Worm (Caenorhabditis elegans) whole organism, early embryonic: Measurements from ENCODE around the gene K08D8.12.

Experiments
- B0310.2 ChIP-seq: sonication (generic microtip); optimal IDR thresholded peaks from 2 replicates; lab custom pipeline; 2016; ENCODE audit warnings: mild to moderate bottlenecking, missing genetic modification characterization, missing compliant biosample characterization
- aly-1 ChIP-seq: sonication (generic microtip); optimal IDR thresholded peaks from 2 replicates; lab custom pipeline; 2016; ENCODE audit warnings: missing genetic modification characterization, missing compliant biosample characterization
- ama-1 ChIP-seq: fragments of 150-350 bp; optimal IDR thresholded peaks from 2 replicates; lab custom pipeline; 2014
- ceh-13 ChIP-seq: fragments of 200-800 bp; sonication (Bioruptor generic); optimal IDR thresholded peaks from 2 replicates; lab custom pipeline; 2018; ENCODE audit warnings: mild to moderate bottlenecking, missing genetic modification characterization, missing compliant biosample characterization
- ets-7 ChIP-seq: sonication (generic microtip); optimal IDR thresholded peaks from 2 replicates; lab custom pipeline; 2016; ENCODE audit warnings: missing genotype, missing genetic modification characterization, missing compliant biosample characterization
- flt-1 ChIP-seq: fragments of 200-800 bp; sonication (Bioruptor generic); IDR thresholded peaks from 2 replicates; pipeline ENCODE4 v1.3.6; 2022; ENCODE audit warnings: missing genetic modification characterization, missing compliant biosample characterization
- hmbx-1 ChIP-seq: sonication (generic microtip); optimal IDR thresholded peaks from 2 replicates; lab custom pipeline; 2016; ENCODE audit warnings: mild to moderate bottlenecking, missing genetic modification characterization, missing compliant biosample characterization
- hmg-4 ChIP-seq: fragments of 200-800 bp; sonication (Bioruptor generic); optimal IDR thresholded peaks from 2 replicates; lab custom pipeline; 2018; ENCODE audit warnings: mild to moderate bottlenecking, missing genetic modification characterization, missing compliant biosample characterization
- hnd-1 ChIP-seq: sonication (generic microtip); optimal IDR thresholded peaks from 2 replicates; lab custom pipeline; 2016; ENCODE audit warnings: missing genetic modification characterization, missing compliant biosample characterization
- pes-1 ChIP-seq: fragments of 200-800 bp; sonication (Bioruptor generic); IDR thresholded peaks from 2 replicates; pipeline ENCODE4 v1.3.6; 2022; ENCODE audit warnings: missing genetic modification reagents, missing genetic modification characterization, missing compliant biosample characterization
- scrt-1 ChIP-seq: fragments of 200-800 bp; sonication (Bioruptor generic); IDR thresholded peaks from 2 replicates; pipeline ENCODE4 v1.3.6; 2022; ENCODE audit warnings: missing genetic modification characterization, missing compliant biosample characterization
- tbx-11 ChIP-seq: fragments of 200-800 bp; sonication (Bioruptor generic); IDR thresholded peaks from 2 replicates; pipeline ENCODE4 v1.3.6; 2022; ENCODE audit warnings: missing genetic modification characterization, missing compliant biosample characterization
- tbx-37 ChIP-seq: fragments of 200-800 bp; sonication (Bioruptor generic); conservative IDR thresholded peaks from 2 replicates; pipeline ENCODE4 v1.3.6; 2022; ENCODE audit warnings: missing genetic modification reagents, missing genetic modification characterization, missing compliant biosample characterization
- tra-4 ChIP-seq: sonication (generic microtip); optimal IDR thresholded peaks from 2 replicates; lab custom pipeline; 2017; ENCODE audit warnings: missing genetic modification characterization, missing compliant biosample characterization

DNA sequence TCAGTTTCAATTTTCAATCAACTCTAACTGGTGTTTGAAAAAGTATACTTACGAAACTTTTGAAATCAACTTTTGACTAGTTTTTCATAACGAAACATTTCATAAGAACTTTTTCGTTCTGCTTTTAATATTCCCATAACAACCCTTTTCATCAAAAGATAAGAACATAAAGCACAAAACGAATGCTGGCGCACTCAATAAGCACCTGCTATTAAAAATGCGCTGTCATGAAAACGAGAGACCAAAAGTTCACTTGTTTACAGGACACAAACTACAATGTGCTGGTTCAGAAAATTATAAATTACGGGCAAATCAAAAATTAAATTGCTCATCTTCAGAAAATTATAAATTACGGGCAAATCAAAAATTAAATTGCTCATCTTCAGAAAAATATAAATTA is 2.2 kb upstream of the K08D8.12 start:
- no peak for TF ChIP-seq flt-1
- TF ChIP-seq ets-7 (tag; lab: Kevin White, UChicago): no peak
- no peak for TF ChIP-seq pes-1
- TF ChIP-seq ama-1 (lab: Kevin White, UChicago): no peak
- TF ChIP-seq hmbx-1 (tag; lab: Kevin White, UChicago): no peak
- TF ChIP-seq ceh-13 (GFP tag; lab: Kevin White, UChicago): no peak
- no peak for TF ChIP-seq aly-1 (tag; lab: Kevin White, UChicago)
- no peak for TF ChIP-seq scrt-1 (GFP tag; lab: Robert Waterston, UW)
- TF ChIP-seq tra-4 (tag; lab: Kevin White, UChicago): no peak
- no peak for TF ChIP-seq hnd-1 (tag; lab: Kevin White, UChicago)
- TF ChIP-seq hmg-4 (GFP tag; lab: Kevin White, UChicago): no peak
- TF ChIP-seq B0310.2: no peak
- no peak for TF ChIP-seq tbx-37
- no peak for TF ChIP-seq tbx-11 (GFP tag; lab: Robert Waterston, UW)
